Fruit fly (Drosophila melanogaster) whole organism, embryonic: ENCODE data around the gene CG4497.

Experiments
- Ada2b ChIP-seq: fragments of 200-800 bp; sonication (Bioruptor generic); IDR thresholded peaks from 2 replicates; pipeline ENCODE4 v1.3.6; 2022; ENCODE audit warnings: missing biosample characterization, missing genetic modification characterization
- Asciz ChIP-seq: fragments of 200-800 bp; sonication (Bioruptor generic); optimal IDR thresholded peaks from 2 replicates; lab custom pipeline; 2017; ENCODE audit warnings: missing biosample characterization, mild to moderate bottlenecking, missing genetic modification characterization, missing genetic modification reagents
- C15 ChIP-seq: fragments of 200-800 bp; sonication (Bioruptor generic); IDR thresholded peaks from 3 replicates; pipeline ENCODE4 v1.3.6; 2022; ENCODE audit warnings: missing biosample characterization, missing genetic modification characterization
- CG10274 ChIP-seq: fragments of 200-800 bp; sonication (Bioruptor generic); optimal IDR thresholded peaks from 3 replicates; lab custom pipeline; 2017; ENCODE audit warnings: missing biosample characterization, mild to moderate bottlenecking, missing genetic modification characterization
- CG10431 ChIP-seq: fragments of 200-800 bp; sonication (Bioruptor generic); optimal IDR thresholded peaks from 3 replicates; lab custom pipeline; 2018; ENCODE audit warnings: missing biosample characterization, mild to moderate bottlenecking, missing genetic modification characterization
- CG12071 ChIP-seq: fragments of 200-800 bp; sonication (Bioruptor generic); optimal IDR thresholded peaks from 3 replicates; lab custom pipeline; 2018; ENCODE audit warnings: missing biosample characterization, mild to moderate bottlenecking, missing genetic modification characterization
- CG15601 ChIP-seq: fragments of 200-800 bp; sonication (Bioruptor generic); optimal IDR thresholded peaks from 3 replicates; lab custom pipeline; 2019; ENCODE audit warnings: missing biosample characterization, mild to moderate bottlenecking, missing genetic modification characterization, moderate library complexity
- CG17385 ChIP-seq: fragments of 200-800 bp; sonication (Bioruptor generic); optimal IDR thresholded peaks from 3 replicates; lab custom pipeline; 2018; ENCODE audit warnings: missing biosample characterization, mild to moderate bottlenecking, missing genetic modification characterization
- CG18764 ChIP-seq: fragments of 200-800 bp; sonication (Bioruptor generic); optimal IDR thresholded peaks from 3 replicates; lab custom pipeline; 2016; ENCODE audit warnings: missing biosample characterization, missing genetic modification characterization
- CG30431 ChIP-seq: fragments of 200-800 bp; sonication (Bioruptor generic); optimal IDR thresholded peaks from 2 replicates; lab custom pipeline; 2017; ENCODE audit warnings: missing biosample characterization, missing genetic modification characterization
- CG33213 ChIP-seq: fragments of 200-800 bp; sonication (Bioruptor generic); optimal IDR thresholded peaks from 3 replicates; lab custom pipeline; 2016; ENCODE audit warnings: missing biosample characterization, missing genetic modification characterization
- CG3847 ChIP-seq: fragments of 200-800 bp; sonication (Bioruptor generic); IDR thresholded peaks from 2 replicates; pipeline ENCODE4 v1.3.6; 2022; ENCODE audit warnings: missing biosample characterization, missing genetic modification characterization
- CG4360 ChIP-seq: fragments of 200-800 bp; sonication (Bioruptor generic); IDR thresholded peaks from 2 replicates; pipeline ENCODE4 v1.3.6; 2022; ENCODE audit warnings: missing biosample characterization, missing genetic modification characterization
- CG4617 ChIP-seq: fragments of 200-800 bp; sonication (Bioruptor generic); optimal IDR thresholded peaks from 3 replicates; lab custom pipeline; 2016; ENCODE audit warnings: missing biosample characterization, missing genetic modification characterization, borderline replicate concordance
- CG6683 ChIP-seq: fragments of 200-800 bp; sonication (Bioruptor generic); optimal IDR thresholded peaks from 2 replicates; lab custom pipeline; 2017; ENCODE audit warnings: missing biosample characterization, mild to moderate bottlenecking, missing genetic modification characterization, missing genetic modification reagents
- CG6791 ChIP-seq: fragments of 200-800 bp; sonication (Bioruptor generic); IDR thresholded peaks from 3 replicates; pipeline ENCODE4 v1.3.6; 2022; ENCODE audit warnings: missing biosample characterization, missing genetic modification characterization; ENCODE audit not compliant: partially characterized antibody
- CG7271 ChIP-seq: fragments of 200-800 bp; sonication (Bioruptor generic); optimal IDR thresholded peaks from 2 replicates; lab custom pipeline; 2018; ENCODE audit warnings: missing biosample characterization, mild to moderate bottlenecking, missing genetic modification characterization, moderate library complexity
- CG7556 ChIP-seq: fragments of 200-800 bp; sonication (Bioruptor generic); optimal IDR thresholded peaks from 2 replicates; lab custom pipeline; 2017; ENCODE audit warnings: missing biosample characterization, mild to moderate bottlenecking, missing genetic modification characterization
- CG9727 ChIP-seq: fragments of 200-800 bp; sonication (Bioruptor generic); optimal IDR thresholded peaks from 3 replicates; lab custom pipeline; 2017; ENCODE audit warnings: missing biosample characterization, mild to moderate bottlenecking, missing genetic modification characterization
- CG9876 ChIP-seq: fragments of 200-800 bp; sonication (Bioruptor generic); optimal IDR thresholded peaks from 2 replicates; lab custom pipeline; 2016; ENCODE audit warnings: missing biosample characterization, missing genetic modification characterization
- Chrac-16 ChIP-seq: fragments of 200-800 bp; sonication (Bioruptor generic); optimal IDR thresholded peaks from 3 replicates; lab custom pipeline; 2016; ENCODE audit warnings: missing biosample characterization, missing genetic modification characterization
- CoRest ChIP-seq: fragments of 200-800 bp; sonication (Bioruptor generic); optimal IDR thresholded peaks from 3 replicates; lab custom pipeline; 2018; ENCODE audit warnings: missing biosample characterization, mild to moderate bottlenecking, missing genetic modification characterization, moderate library complexity
- E2f2 ChIP-seq: fragments of 200-800 bp; sonication (Bioruptor generic); IDR thresholded peaks from 2 replicates; pipeline ENCODE4 v1.3.6; 2022; ENCODE audit warnings: missing biosample characterization, missing genetic modification characterization
- ERR ChIP-seq: fragments of 200-800 bp; sonication (Bioruptor generic); optimal IDR thresholded peaks from 2 replicates; lab custom pipeline; 2016; ENCODE audit warnings: missing biosample characterization, missing genetic modification characterization
- Ets65A ChIP-seq: fragments of 200-800 bp; sonication (Bioruptor generic); peaks from one replicate; lab custom pipeline; 2016; ENCODE audit warnings: missing biosample characterization, missing genetic modification characterization
- Hand ChIP-seq: fragments of 200-800 bp; sonication (Bioruptor generic); optimal IDR thresholded peaks from 2 replicates; lab custom pipeline; 2017; ENCODE audit warnings: mild to moderate bottlenecking, missing biosample characterization, missing genetic modification reagents, missing genetic modification characterization
- HmgZ ChIP-seq: fragments of 200-800 bp; sonication (Bioruptor generic); optimal IDR thresholded peaks from 2 replicates; lab custom pipeline; 2018; ENCODE audit warnings: missing biosample characterization, mild to moderate bottlenecking, missing genetic modification characterization
- MTF-1 ChIP-seq: fragments of 200-800 bp; sonication (Bioruptor generic); optimal IDR thresholded peaks from 2 replicates; lab custom pipeline; 2018; ENCODE audit warnings: missing biosample characterization, mild to moderate bottlenecking, missing genetic modification characterization, borderline replicate concordance
- Med ChIP-seq: fragments of 200-800 bp; sonication (Bioruptor generic); peaks from one replicate; lab custom pipeline; 2016; ENCODE audit warnings: missing biosample characterization, missing genetic modification characterization, mild to moderate bottlenecking, inconsistent platforms, moderate library complexity
- Myb ChIP-seq: fragments of 200-800 bp; sonication (Bioruptor generic); optimal IDR thresholded peaks from 2 replicates; lab custom pipeline; 2016; ENCODE audit warnings: missing biosample characterization, missing genetic modification characterization
- NC2α ChIP-seq: fragments of 200-800 bp; sonication (Bioruptor generic); optimal IDR thresholded peaks from 2 replicates; lab custom pipeline; 2016; ENCODE audit warnings: missing biosample characterization, missing genetic modification characterization
- NFAT ChIP-seq: fragments of 200-800 bp; sonication (Bioruptor generic); IDR thresholded peaks from 2 replicates; pipeline ENCODE4 v1.3.6; 2022; ENCODE audit warnings: missing biosample characterization, missing genetic modification characterization
- Nf-YA ChIP-seq: fragments of 200-800 bp; sonication (Bioruptor generic); IDR thresholded peaks from 2 replicates; pipeline ENCODE4 v1.3.6; 2022; ENCODE audit warnings: missing biosample characterization, missing genetic modification characterization
- Sry-β ChIP-seq: fragments of 200-800 bp; sonication (Bioruptor generic); optimal IDR thresholded peaks from 2 replicates; lab custom pipeline; 2018; ENCODE audit warnings: missing biosample characterization, mild to moderate bottlenecking, missing genetic modification characterization, moderate library complexity
- abd-A ChIP-seq: fragments of 200-800 bp; sonication (Bioruptor generic); optimal IDR thresholded peaks from 3 replicates; lab custom pipeline; 2019; ENCODE audit warnings: missing biosample characterization, mild to moderate bottlenecking, missing genetic modification characterization, moderate library complexity
- al ChIP-seq: fragments of 200-800 bp; sonication (Bioruptor generic); IDR thresholded peaks from 2 replicates; pipeline ENCODE4 v1.3.6; 2022; ENCODE audit warnings: missing biosample characterization, missing genetic modification characterization
- amos ChIP-seq: fragments of 200-800 bp; sonication (Bioruptor generic); IDR thresholded peaks from 2 replicates; pipeline ENCODE4 v1.3.6; 2022; ENCODE audit warnings: missing biosample characterization, missing genetic modification characterization; ENCODE audit not compliant: partially characterized antibody
- dm ChIP-seq: fragments of 200-800 bp; sonication (Bioruptor generic); optimal IDR thresholded peaks from 3 replicates; lab custom pipeline; 2016; ENCODE audit warnings: missing biosample characterization, missing genetic modification characterization
- emc ChIP-seq: fragments of 200-800 bp; sonication (Bioruptor generic); optimal IDR thresholded peaks from 2 replicates; lab custom pipeline; 2016; ENCODE audit warnings: missing biosample characterization, missing genetic modification characterization
- grau ChIP-seq: fragments of 200-800 bp; optimal IDR thresholded peaks from 3 replicates; lab custom pipeline; 2019; ENCODE audit warnings: missing biosample characterization, mild to moderate bottlenecking, missing genetic modification characterization, moderate library complexity
- inv ChIP-seq: fragments of 200-800 bp; sonication (Bioruptor generic); IDR thresholded peaks from 2 replicates; pipeline ENCODE4 v1.3.6; 2022; ENCODE audit warnings: missing biosample characterization, missing genetic modification characterization; ENCODE audit not compliant: partially characterized antibody
- klu ChIP-seq: fragments of 200-800 bp; sonication (Bioruptor generic); IDR thresholded peaks from 2 replicates; pipeline ENCODE4 v1.3.6; 2022; ENCODE audit warnings: missing biosample characterization, missing genetic modification characterization
- nerfin-1 ChIP-seq: fragments of 200-800 bp; sonication (Bioruptor generic); optimal IDR thresholded peaks from 3 replicates; lab custom pipeline; 2019; ENCODE audit warnings: missing biosample characterization, mild to moderate bottlenecking, missing genetic modification characterization, moderate library complexity
- nmo ChIP-seq: fragments of 200-800 bp; sonication (Bioruptor generic); optimal IDR thresholded peaks from 2 replicates; lab custom pipeline; 2018; ENCODE audit warnings: missing biosample characterization, mild to moderate bottlenecking, missing genetic modification characterization, moderate library complexity
- pum ChIP-seq: fragments of 200-800 bp; sonication (Bioruptor generic); optimal IDR thresholded peaks from 2 replicates; lab custom pipeline; 2016; ENCODE audit warnings: missing biosample characterization, missing genetic modification characterization
- ranshi ChIP-seq: fragments of 200-800 bp; sonication (Bioruptor generic); IDR thresholded peaks from 2 replicates; pipeline ENCODE4 v1.3.6; 2022; ENCODE audit warnings: missing biosample characterization, missing genetic modification characterization
- sc ChIP-seq, 3 experiments: fragments of >200 bp in 2 of 3; fragments of 200-800 bp in 1 of 3; sonication (Bioruptor generic) in 1 of 3; optimal IDR thresholded peaks; 2 replicates in 2 of 3; 3 replicates in 1 of 3; lab custom pipeline; 2017; ENCODE audit warnings: mild to moderate bottlenecking in 1 of 3, missing biosample characterization in 1 of 3, missing genetic modification characterization in 1 of 3, missing genetic modification reagents in 1 of 3
- sens ChIP-seq: fragments of 200-800 bp; sonication (Bioruptor generic); peaks from one replicate; lab custom pipeline; 2016; ENCODE audit warnings: missing biosample characterization, missing genetic modification characterization
- sug ChIP-seq: fragments of 200-800 bp; optimal IDR thresholded peaks from 2 replicates; lab custom pipeline; 2019; ENCODE audit warnings: missing biosample characterization, mild to moderate bottlenecking, missing genetic modification characterization, moderate library complexity
- wek ChIP-seq: fragments of 200-800 bp; sonication (Bioruptor generic); optimal IDR thresholded peaks from 3 replicates; lab custom pipeline; 2018; ENCODE audit warnings: missing biosample characterization, mild to moderate bottlenecking, missing genetic modification characterization, moderate library complexity
- zfh2 ChIP-seq: fragments of 200-800 bp; sonication (Bioruptor generic); optimal IDR thresholded peaks from 2 replicates; lab custom pipeline; 2016; ENCODE audit warnings: missing biosample characterization, missing genetic modification characterization

The CG4497 gene

DNA sequence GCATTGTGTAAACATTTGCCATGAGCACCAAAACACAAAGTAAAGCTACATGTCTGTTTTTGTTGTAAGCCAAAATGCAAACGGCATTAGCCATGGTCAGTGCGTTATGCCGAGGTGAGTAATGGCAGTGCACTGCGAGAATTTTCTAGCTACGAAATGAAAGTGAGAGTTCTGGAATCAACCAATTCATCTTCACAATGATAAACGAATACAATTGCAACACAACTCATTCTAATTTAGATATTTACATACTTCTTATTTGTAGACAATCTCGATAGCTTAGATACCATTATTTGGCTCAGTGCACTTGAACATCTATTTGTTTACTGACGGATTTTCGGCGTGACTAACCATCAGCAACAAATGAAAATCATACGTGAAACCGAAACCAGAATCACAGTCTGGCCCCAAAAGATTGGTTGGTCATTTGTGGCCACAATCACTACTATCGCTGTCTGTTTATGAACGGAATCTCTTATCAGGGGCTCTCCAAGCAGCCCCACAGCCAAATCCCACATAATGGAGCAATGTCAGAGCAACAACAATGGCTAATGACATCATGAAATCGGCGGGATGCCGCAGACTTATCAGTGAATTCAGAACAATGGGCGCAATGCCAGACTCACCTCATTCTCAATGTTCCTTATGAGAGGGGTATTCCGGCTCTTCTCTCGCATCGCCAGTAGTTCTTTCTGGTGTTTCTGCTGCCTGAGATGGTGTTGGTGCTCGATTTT lies 39.4 kb downstream of the CG4497 start (continued):
- TF ChIP-seq amos (GFP tag; lab: Robert Waterston, UW) (no peak), CG33213 (GFP tag; lab: Kevin White, UChicago) (peak; percentile 1), E2f2 (GFP tag; lab: Robert Waterston, UW) (no peak), CG3847 (no peak), Sry-β (GFP tag; lab: Kevin White, UChicago) (no peak), Asciz (peak; percentile 24), CG15601 (tag; lab: Kevin White, UChicago) (no peak), al (GFP tag; lab: Robert Waterston, UW) (no peak), nerfin-1 (no peak), Myb (GFP tag; lab: Kevin White, UChicago) (no peak), CoRest (tag; lab: Kevin White, UChicago) (peak; percentile 14), ranshi (GFP tag; lab: Robert Waterston, UW) (peak; percentile 18; the same call in 1 of the 2 replicates), CG18764 (GFP tag; lab: Kevin White, UChicago) (no peak), CG10274 (GFP tag; lab: Kevin White, UChicago) (no peak), CG4360 (0 out of 2 replicates have a peak, but pooled peaks have one; percentile 12), Nf-YA (GFP tag; lab: Robert Waterston, UW) (no peak), Hand (GFP tag; lab: Kevin White, UChicago) (no peak), abd-A (no peak), NFAT (GFP tag; lab: Robert Waterston, UW) (no peak), CG7556 (no peak), CG9876 (GFP tag; lab: Kevin White, UChicago) (no peak), CG30431 (GFP tag; lab: Kevin White, UChicago) (no peak), klu (GFP tag; lab: Robert Waterston, UW) (no peak), Ada2b (GFP tag; lab: Robert Waterston, UW) (peak; percentile 54; the same call in 1 of the 2 replicates), sc (optimal IDR thresholded peaks at IDR 0.05; lab: Kevin White, UChicago) (no peak), sc (GFP tag; optimal IDR thresholded peaks at IDR 0.05; lab: Kevin White, UChicago) (no peak), CG9727 (GFP tag; lab: Kevin White, UChicago) (peak; percentile 43), CG17385 (no peak), CG7271 (tag; lab: Kevin White, UChicago) (no peak), ERR (GFP tag; lab: Kevin White, UChicago) (no peak), wek (GFP tag; lab: Kevin White, UChicago) (peak; percentile 40), pum (GFP tag; lab: Kevin White, UChicago) (peak; percentile 9), CG12071 (GFP tag; lab: Kevin White, UChicago) (no peak), emc (no peak), CG6791 (GFP tag; lab: Robert Waterston, UW) (no peak), NC2α (GFP tag; lab: Kevin White, UChicago) (no peak), nmo (peak; percentile 25), CG10431 (GFP tag; lab: Kevin White, UChicago) (no peak), Chrac-16 (GFP tag; lab: Kevin White, UChicago) (no peak), C15 (GFP tag; lab: Robert Waterston, UW) (no peak)

dm6 chr2L:7152260-7152659 lies 42.1 kb downstream of the CG4497 start:
- TF ChIP-seq dm: no peak
- no peak for TF ChIP-seq CG6683 (GFP tag; lab: Kevin White, UChicago)
- TF ChIP-seq inv (GFP tag; lab: Robert Waterston, UW): no peak
- TF ChIP-seq grau (tag; lab: Kevin White, UChicago): peak; percentile 16
- no peak for TF ChIP-seq CG4617 (GFP tag; lab: Kevin White, UChicago)
- TF ChIP-seq zfh2: no peak
- peak; percentile 61 for TF ChIP-seq Med (GFP tag; lab: Kevin White, UChicago)
- TF ChIP-seq sug (tag; lab: Kevin White, UChicago): no peak
- TF ChIP-seq HmgZ: no peak
- TF ChIP-seq sens: no peak
- TF ChIP-seq Ets65A (GFP tag; lab: Kevin White, UChicago): peak; percentile 79
- TF ChIP-seq CG33213 (GFP tag; lab: Kevin White, UChicago): no peak
- no peak for TF ChIP-seq MTF-1 (GFP tag; lab: Kevin White, UChicago)
